Fruit fly (Drosophila melanogaster) whole organism, embryonic: ENCODE measurements around the gene snk.

Experiments used
- Ada2b ChIP-seq: fragments of 200-800 bp; sonication (Bioruptor generic); IDR thresholded peaks from 2 replicates; pipeline ENCODE4 v1.3.6; 2022; ENCODE audit warnings: missing biosample characterization, missing genetic modification characterization
- CG11247 ChIP-seq: fragments of 200-800 bp; sonication (Bioruptor generic); IDR thresholded peaks from 2 replicates; pipeline ENCODE4 v1.3.6; 2022; ENCODE audit warnings: missing biosample characterization, missing genetic modification characterization
- CG12219 ChIP-seq: fragments of 200-800 bp; sonication (Bioruptor generic); optimal IDR thresholded peaks from 3 replicates; lab custom pipeline; 2018; ENCODE audit warnings: missing biosample characterization, mild to moderate bottlenecking, missing genetic modification characterization
- CG13775 ChIP-seq: fragments of 200-800 bp; sonication (Bioruptor generic); optimal IDR thresholded peaks from 3 replicates; lab custom pipeline; 2017; ENCODE audit warnings: missing biosample characterization, mild to moderate bottlenecking, missing genetic modification characterization
- CG14014 ChIP-seq: fragments of 200-800 bp; sonication (Bioruptor generic); IDR thresholded peaks from 2 replicates; pipeline ENCODE4 v1.3.6; 2022; ENCODE audit warnings: missing biosample characterization, missing genetic modification characterization
- CG15514 ChIP-seq: fragments of 200-800 bp; sonication (Bioruptor generic); optimal IDR thresholded peaks from 3 replicates; lab custom pipeline; 2017; ENCODE audit warnings: missing biosample characterization, missing genetic modification characterization, mild to moderate bottlenecking, moderate library complexity, missing genetic modification reagents
- CG17361 ChIP-seq: fragments of 200-800 bp; sonication (Bioruptor generic); IDR thresholded peaks from 3 replicates; pipeline ENCODE4 v1.3.6; 2022; ENCODE audit warnings: missing biosample characterization, missing genetic modification characterization
- CG18599 ChIP-seq: fragments of 200-800 bp; sonication (Bioruptor generic); optimal IDR thresholded peaks from 3 replicates; lab custom pipeline; 2017; ENCODE audit warnings: missing biosample characterization, missing genetic modification characterization, mild to moderate bottlenecking, moderate library complexity, missing genetic modification reagents
- CG2120 ChIP-seq: fragments of 200-800 bp; sonication (Bioruptor generic); optimal IDR thresholded peaks from 3 replicates; lab custom pipeline; 2016; ENCODE audit warnings: missing biosample characterization, missing genetic modification characterization
- CG2129 ChIP-seq: fragments of 200-800 bp; sonication (Bioruptor generic); IDR thresholded peaks from 2 replicates; pipeline ENCODE4 v1.3.6; 2022; ENCODE audit warnings: missing biosample characterization, missing genetic modification characterization; ENCODE audit not compliant: partially characterized antibody
- CG30431 ChIP-seq: fragments of 200-800 bp; sonication (Bioruptor generic); optimal IDR thresholded peaks from 2 replicates; lab custom pipeline; 2017; ENCODE audit warnings: missing biosample characterization, missing genetic modification characterization
- CG32532 ChIP-seq: fragments of 200-800 bp; sonication (Bioruptor generic); IDR thresholded peaks from 2 replicates; pipeline ENCODE4 v1.3.6; 2022; ENCODE audit warnings: missing biosample characterization, missing genetic modification characterization
- CG33213 ChIP-seq: fragments of 200-800 bp; sonication (Bioruptor generic); optimal IDR thresholded peaks from 3 replicates; lab custom pipeline; 2016; ENCODE audit warnings: missing biosample characterization, missing genetic modification characterization
- CG3407 ChIP-seq: fragments of 200-800 bp; sonication (Bioruptor generic); optimal IDR thresholded peaks from 2 replicates; lab custom pipeline; 2018; ENCODE audit warnings: missing biosample characterization, mild to moderate bottlenecking, missing genetic modification characterization
- CG7745 ChIP-seq: fragments of 200-800 bp; sonication (Bioruptor generic); optimal IDR thresholded peaks from 2 replicates; lab custom pipeline; 2018; ENCODE audit warnings: missing biosample characterization, mild to moderate bottlenecking, missing genetic modification characterization, moderate library complexity
- CG7839 ChIP-seq: fragments of 200-800 bp; sonication (Bioruptor generic); optimal IDR thresholded peaks from 3 replicates; lab custom pipeline; 2018; ENCODE audit warnings: missing biosample characterization, mild to moderate bottlenecking, missing genetic modification characterization, moderate library complexity
- CG8290 ChIP-seq, 3 experiments: fragments of 200-800 bp; sonication (Bioruptor generic); optimal IDR thresholded peaks; 2 replicates each; lab custom pipeline; 2016 to 2019; ENCODE audit warnings: missing biosample characterization in 3 of 3, missing genetic modification characterization in 3 of 3, mild to moderate bottlenecking in 2 of 3, moderate library complexity in 1 of 3
- CG8765 ChIP-seq: fragments of 200-800 bp; sonication (Bioruptor generic); IDR thresholded peaks from 2 replicates; pipeline ENCODE4 v1.3.6; 2022; ENCODE audit warnings: missing biosample characterization, missing genetic modification characterization
- CG9727 ChIP-seq: fragments of 200-800 bp; sonication (Bioruptor generic); optimal IDR thresholded peaks from 3 replicates; lab custom pipeline; 2017; ENCODE audit warnings: missing biosample characterization, mild to moderate bottlenecking, missing genetic modification characterization
- CG9932 ChIP-seq: fragments of 200-800 bp; sonication (Bioruptor generic); IDR thresholded peaks from 2 replicates; pipeline ENCODE4 v1.3.6; 2022; ENCODE audit warnings: missing biosample characterization, missing genetic modification characterization
- Camta ChIP-seq: fragments of 200-800 bp; sonication (Bioruptor generic); optimal IDR thresholded peaks from 2 replicates; lab custom pipeline; 2016; ENCODE audit warnings: missing biosample characterization, missing genetic modification characterization
- CkIIα-i1 ChIP-seq: fragments of 200-800 bp; sonication (Bioruptor generic); IDR thresholded peaks from 2 replicates; pipeline ENCODE4 v1.3.6; 2022; ENCODE audit warnings: missing biosample characterization, missing genetic modification characterization
- Fer2 ChIP-seq: fragments of 200-800 bp; sonication (Bioruptor generic); optimal IDR thresholded peaks from 2 replicates; lab custom pipeline; 2018; ENCODE audit warnings: missing biosample characterization, mild to moderate bottlenecking, missing genetic modification characterization, moderate library complexity
- Fer3 ChIP-seq: fragments of 200-800 bp; sonication (Bioruptor generic); optimal IDR thresholded peaks from 2 replicates; lab custom pipeline; 2018; ENCODE audit warnings: missing biosample characterization, mild to moderate bottlenecking, missing genetic modification characterization, moderate library complexity
- Gug ChIP-seq: fragments of 200-800 bp; sonication (Bioruptor generic); IDR thresholded peaks from 4 replicates; pipeline ENCODE4 v1.3.6; 2022; ENCODE audit warnings: missing biosample characterization, missing genetic modification characterization
- Hand ChIP-seq: fragments of 200-800 bp; sonication (Bioruptor generic); optimal IDR thresholded peaks from 2 replicates; lab custom pipeline; 2017; ENCODE audit warnings: mild to moderate bottlenecking, missing biosample characterization, missing genetic modification reagents, missing genetic modification characterization
- Hr51 ChIP-seq, 2 experiments: fragments of 200-800 bp; sonication (Bioruptor generic); optimal IDR thresholded peaks; 2 replicates in 1 of 2; 3 replicates in 1 of 2; lab custom pipeline; 2016 to 2018; ENCODE audit warnings: missing biosample characterization in 2 of 2, missing genetic modification characterization in 2 of 2, mild to moderate bottlenecking in 1 of 2, moderate library complexity in 1 of 2
- Hr78 ChIP-seq, 2 experiments: fragments of 200-800 bp in 1 of 2; fragments of >200 bp in 1 of 2; sonication (Bioruptor generic) in 1 of 2; optimal IDR thresholded peaks; 2 replicates each; lab custom pipeline; 2017 to 2019; ENCODE audit warnings: missing biosample characterization in 2 of 2, missing genetic modification characterization in 2 of 2, mild to moderate bottlenecking in 1 of 2, moderate library complexity in 1 of 2
- MESR4 ChIP-seq: fragments of 200-800 bp; sonication (Bioruptor generic); optimal IDR thresholded peaks from 2 replicates; lab custom pipeline; 2018; ENCODE audit warnings: missing biosample characterization, mild to moderate bottlenecking, missing genetic modification characterization, moderate library complexity
- Meics ChIP-seq: fragments of 200-800 bp; sonication (Bioruptor generic); optimal IDR thresholded peaks from 2 replicates; lab custom pipeline; 2017; ENCODE audit warnings: missing biosample characterization, mild to moderate bottlenecking, missing genetic modification characterization
- Ptx1 ChIP-seq: fragments of 200-800 bp; sonication (Bioruptor generic); IDR thresholded peaks from 2 replicates; pipeline ENCODE4 v1.3.6; 2022; ENCODE audit warnings: missing biosample characterization, missing genetic modification characterization
- Rfx ChIP-seq: fragments of 200-800 bp; sonication (Bioruptor generic); IDR thresholded peaks from 2 replicates; pipeline ENCODE4 v1.3.6; 2022; ENCODE audit warnings: missing biosample characterization, missing genetic modification characterization
- ab ChIP-seq: fragments of 200-800 bp; sonication (Bioruptor generic); optimal IDR thresholded peaks from 2 replicates; lab custom pipeline; 2016; ENCODE audit warnings: missing biosample characterization, missing genetic modification characterization
- aop ChIP-seq: fragments of 200-800 bp; sonication (Bioruptor generic); IDR thresholded peaks from 2 replicates; pipeline ENCODE4 v1.3.6; 2022; ENCODE audit warnings: missing biosample characterization, missing genetic modification characterization
- ara ChIP-seq: fragments of 200-800 bp; sonication (Bioruptor generic); IDR thresholded peaks from 2 replicates; pipeline ENCODE4 v1.3.6; 2022; ENCODE audit warnings: missing biosample characterization, missing genetic modification characterization
- esg ChIP-seq: fragments of 200-800 bp; sonication (Bioruptor generic); conservative IDR thresholded peaks from 2 replicates; pipeline ENCODE4 v1.3.6; 2022; ENCODE audit warnings: missing biosample characterization, missing genetic modification characterization
- ftz-f1 ChIP-seq: fragments of 200-800 bp; sonication (Bioruptor generic); optimal IDR thresholded peaks from 2 replicates; lab custom pipeline; 2016; ENCODE audit warnings: missing biosample characterization, missing genetic modification characterization
- grau ChIP-seq: fragments of 200-800 bp; optimal IDR thresholded peaks from 3 replicates; lab custom pipeline; 2019; ENCODE audit warnings: missing biosample characterization, mild to moderate bottlenecking, missing genetic modification characterization, moderate library complexity
- hkb ChIP-seq, 2 experiments: fragments of 200-800 bp in 1 of 2; fragments of >200 bp in 1 of 2; sonication (Bioruptor generic) in 1 of 2; IDR thresholded peaks in 1 of 2; optimal IDR thresholded peaks in 1 of 2; 2 replicates each; pipeline versions ENCODE4 v1.3.6 to Lab custom; 2017 to 2022; ENCODE audit warnings: missing biosample characterization in 1 of 2, missing genetic modification characterization in 1 of 2
- kni ChIP-seq: fragments of 200-800 bp; sonication (Bioruptor generic); optimal IDR thresholded peaks from 3 replicates; lab custom pipeline; 2017; ENCODE audit warnings: mild to moderate bottlenecking, missing biosample characterization, missing genetic modification reagents, missing genetic modification characterization
- lmd ChIP-seq: fragments of 200-800 bp; sonication (Bioruptor generic); IDR thresholded peaks from 2 replicates; pipeline ENCODE4 v1.3.6; 2022; ENCODE audit warnings: missing biosample characterization, missing genetic modification characterization
- odd ChIP-seq: fragments of 200-800 bp; sonication (Bioruptor generic); optimal IDR thresholded peaks from 2 replicates; lab custom pipeline; 2017; ENCODE audit warnings: missing biosample characterization, mild to moderate bottlenecking, missing genetic modification characterization
- pb ChIP-seq: fragments of 200-800 bp; sonication (Bioruptor generic); optimal IDR thresholded peaks from 3 replicates; lab custom pipeline; 2016; ENCODE audit warnings: missing biosample characterization, missing genetic modification characterization
- pita ChIP-seq: fragments of 200-800 bp; sonication (Bioruptor generic); optimal IDR thresholded peaks from 2 replicates; lab custom pipeline; 2017; ENCODE audit warnings: missing biosample characterization, mild to moderate bottlenecking, missing genetic modification characterization
- row ChIP-seq: fragments of 200-800 bp; sonication (Bioruptor generic); IDR thresholded peaks from 3 replicates; pipeline ENCODE4 v1.3.6; 2022; ENCODE audit warnings: missing biosample characterization, missing genetic modification characterization
- sens-2 ChIP-seq: fragments of 200-800 bp; sonication (Bioruptor generic); IDR thresholded peaks from 2 replicates; pipeline ENCODE4 v1.3.6; 2022; ENCODE audit warnings: missing biosample characterization, missing genetic modification characterization
- tgo ChIP-seq: fragments of 200-800 bp; sonication (Bioruptor generic); IDR thresholded peaks from 3 replicates; pipeline ENCODE4 v1.3.6; 2022; ENCODE audit warnings: missing biosample characterization, missing genetic modification characterization
- vnd ChIP-seq: fragments of 200-800 bp; sonication (Bioruptor generic); IDR thresholded peaks from 3 replicates; pipeline ENCODE4 v1.3.6; 2022; ENCODE audit warnings: missing biosample characterization, missing genetic modification characterization; ENCODE audit not compliant: partially characterized antibody
- wdn ChIP-seq: fragments of 200-800 bp; sonication (Bioruptor generic); IDR thresholded peaks from 2 replicates; pipeline ENCODE4 v1.3.6; 2022; ENCODE audit warnings: missing biosample characterization, missing genetic modification characterization

The snk gene

DNA sequence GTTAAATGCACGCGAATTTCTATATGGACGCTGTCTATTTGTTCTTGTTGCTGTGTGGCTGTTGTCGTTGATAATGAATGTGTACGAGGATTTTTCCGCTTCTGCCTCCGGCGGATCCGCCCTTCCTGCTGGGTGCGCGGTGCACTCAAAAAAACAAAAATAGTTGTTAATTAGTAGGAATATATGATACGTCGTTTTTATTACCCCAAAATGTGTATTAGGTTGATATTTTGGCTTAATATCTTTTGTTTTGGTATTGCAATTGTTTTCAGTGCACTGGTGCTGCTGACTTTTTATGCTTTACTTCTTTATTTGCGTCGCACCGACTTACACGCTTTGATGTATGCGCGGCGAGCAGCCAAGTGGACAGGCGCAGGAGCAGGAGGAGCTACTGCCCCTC, 49.1 kb upstream of the snk start (continued):
- TF ChIP-seq pb (GFP tag; lab: Kevin White, UChicago) (no peak), CG12219 (GFP tag; lab: Kevin White, UChicago) (no peak), CG11247 (GFP tag; lab: Robert Waterston, UW) (no peak), CG30431 (GFP tag; lab: Kevin White, UChicago) (no peak), CkIIα-i1 (GFP tag; lab: Robert Waterston, UW) (no peak), sens-2 (no peak), CG32532 (0 out of 2 replicates have a peak, but pooled peaks have one; percentile 23), Meics (GFP tag; lab: Kevin White, UChicago) (peak; percentile 17), pita (GFP tag; lab: Kevin White, UChicago) (no peak), vnd (GFP tag; lab: Robert Waterston, UW) (no peak), CG2129 (no peak), ftz-f1 (GFP tag; lab: Kevin White, UChicago) (no peak), Camta (GFP tag; lab: Kevin White, UChicago) (no peak), Rfx (GFP tag; lab: Robert Waterston, UW) (0 out of 2 replicates have a peak, but pooled peaks have one; percentile 14), row (GFP tag; lab: Robert Waterston, UW) (peak; percentile 44; the same call in 1 of the 3 replicates), kni (no peak), CG13775 (GFP tag; lab: Kevin White, UChicago) (no peak), tgo (peak; percentile 25; the same call in 1 of the 3 replicates), Fer2 (tag; lab: Kevin White, UChicago) (no peak), CG2120 (GFP tag; lab: Kevin White, UChicago) (peak; percentile 58), Ada2b (GFP tag; lab: Robert Waterston, UW) (peak; percentile 35; the same call in 1 of the 2 replicates), CG15514 (GFP tag; lab: Kevin White, UChicago) (peak; percentile 21), CG3407 (GFP tag; lab: Kevin White, UChicago) (no peak), CG17361 (GFP tag; lab: Robert Waterston, UW) (no peak), CG8765 (no peak), wdn (GFP tag; lab: Robert Waterston, UW) (0 out of 2 replicates have a peak, but pooled peaks have one; percentile 14), Fer3 (tag; lab: Kevin White, UChicago) (no peak), Gug (GFP tag; lab: Robert Waterston, UW) (no peak), CG33213 (GFP tag; lab: Kevin White, UChicago) (no peak), ab (GFP tag; lab: Kevin White, UChicago) (no peak), MESR4 (no peak), CG9932 (GFP tag; lab: Robert Waterston, UW) (0 out of 2 replicates have a peak, but pooled peaks have one; percentile 28), CG9727 (GFP tag; lab: Kevin White, UChicago) (peak; percentile 18), CG7839 (peak; percentile 11), Hr51 (GFP tag; optimal IDR thresholded peaks at IDR 0.05; lab: Kevin White, UChicago) (peak in 1 of 2 experiments; percentile 30), grau (tag; lab: Kevin White, UChicago) (no peak), odd (no peak), CG7745 (tag; lab: Kevin White, UChicago) (no peak), ara (no peak), CG18599 (GFP tag; lab: Kevin White, UChicago) (peak; percentile 72), lmd (GFP tag; lab: Robert Waterston, UW) (0 out of 2 replicates have a peak, but pooled peaks have one; percentile 35), CG14014 (GFP tag; lab: Robert Waterston, UW) (peak; percentile 13; the same call in 1 of the 2 replicates), Ptx1 (GFP tag; lab: Robert Waterston, UW) (peak; percentile 45; the same call in 1 of the 2 replicates), aop (GFP tag; lab: Robert Waterston, UW) (no peak), Hand (GFP tag; lab: Kevin White, UChicago) (peak; percentile 35), CG8290 (GFP tag; optimal IDR thresholded peaks at IDR 0.05; lab: Kevin White, UChicago) (no peak), CG8290 (tag; optimal IDR thresholded peaks at IDR 0.05; lab: Kevin White, UChicago) (no peak), esg (GFP tag; lab: Robert Waterston, UW) (0 out of 2 replicates have a peak, but pooled peaks have one; percentile 15), hkb (optimal IDR thresholded peaks at IDR 0.05; lab: Kevin White, UChicago) (no peak), hkb (GFP tag; IDR thresholded peaks at IDR 0.05; lab: Robert Waterston, UW) (0 out of 2 replicates have a peak, but pooled peaks have one; percentile 26), Hr78 (GFP tag; optimal IDR thresholded peaks at IDR 0.05; lab: Kevin White, UChicago) (no peak)
